Worm (Caenorhabditis elegans): Measurements from ENCODE around the gene F21D9.8.

DNA sequence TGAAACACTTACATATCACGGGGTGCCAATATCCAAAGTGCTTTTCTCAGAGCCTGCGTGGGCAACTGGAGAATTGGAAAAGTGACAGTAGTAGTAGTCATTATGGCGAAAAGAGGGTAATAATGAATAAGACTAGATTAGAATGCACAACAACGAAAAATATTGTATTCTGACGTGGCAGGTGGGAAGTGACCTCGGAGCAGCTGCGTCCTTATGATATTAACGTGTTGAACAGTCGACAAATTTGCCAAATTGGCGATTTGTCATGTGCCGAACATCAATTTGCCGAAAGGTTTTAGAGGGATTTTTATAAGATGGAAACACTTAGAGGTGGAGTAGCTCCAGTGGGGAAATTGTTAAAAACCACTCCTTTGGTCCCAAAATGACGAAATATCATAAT is 28.8 kb downstream of the F21D9.8 start, which contains the start of gene str-81:
- TF ChIP-seq elt-2 (tag; optimal IDR thresholded peaks at IDR 0.05) (no peak), fos-1 (tag; optimal IDR thresholded peaks at IDR 0.05) (no peak), lsy-2 (tag; optimal IDR thresholded peaks at IDR 0.05) (no peak), nhr-28 (tag; optimal IDR thresholded peaks at IDR 0.05) (no peak), blmp-1 (tag; optimal IDR thresholded peaks at IDR 0.05) (no peak), zag-1 (tag; optimal IDR thresholded peaks at IDR 0.05) (no peak), elt-3 (tag; optimal IDR thresholded peaks at IDR 0.05) (no peak), C16A3.4 (tag; optimal IDR thresholded peaks at IDR 0.05) (no peak), efl-1 (optimal IDR thresholded peaks at IDR 0.05) (no peak), efl-1 (GFP tag; optimal IDR thresholded peaks at IDR 0.05 in 1 of 2) (no peak), ama-1 (optimal IDR thresholded peaks at IDR 0.05) (no peak), snpc-4 (tag; optimal IDR thresholded peaks at IDR 0.05) (no peak)
